Fruit fly (Drosophila melanogaster) S2 (cell line): ENCODE results near the gene slp2.

Source experiments
- CG8478 ChIP-seq: fragments of >200 bp; optimal IDR thresholded peaks from 2 replicates; lab custom pipeline; 2018
- CTCF ChIP-seq, 2 experiments: fragments of >200 bp; optimal IDR thresholded peaks; 2 replicates each; lab custom pipeline; 2018

DNA sequence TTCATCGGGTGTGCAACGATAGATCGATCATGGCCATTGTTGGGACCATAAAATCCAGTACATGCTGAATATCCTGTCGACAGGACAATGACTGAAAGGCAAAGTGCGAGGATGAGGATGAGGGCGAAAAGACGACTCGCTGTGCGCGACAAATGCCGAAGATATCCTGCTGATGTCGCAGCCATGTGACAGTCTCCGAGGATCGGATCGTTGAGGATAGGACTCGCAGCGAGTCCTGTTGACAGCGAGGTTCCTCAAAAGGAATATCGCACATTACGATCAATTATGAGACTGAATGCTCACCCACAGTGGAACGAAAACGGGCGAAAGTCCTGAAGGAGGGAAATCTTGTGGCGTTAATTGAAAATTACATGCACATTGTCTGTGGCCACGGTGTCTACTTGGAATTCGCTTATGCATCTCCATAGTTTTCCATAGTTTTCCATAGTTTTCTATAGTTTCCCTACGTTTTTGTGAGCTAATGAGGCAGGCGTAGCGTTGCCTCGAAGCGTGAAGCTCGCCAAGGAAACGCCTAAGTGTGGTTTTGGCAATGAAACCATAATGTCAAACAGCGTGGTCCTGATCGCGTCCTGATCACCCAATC, 14.1 kb upstream of the slp2 start:
- no peak for TF ChIP-seq CG8478 (lab: Kevin White, UChicago)
- no peak for TF ChIP-seq CTCF (optimal IDR thresholded peaks at IDR 0.05; lab: Kevin White, UChicago)
